Worm (Caenorhabditis elegans) whole organism, mixed stage, embryonic: Measurements from ENCODE around the gene atg-10.

Experiments
- ceh-39 ChIP-seq: fragments of 150-350 bp; optimal IDR thresholded peaks from 2 replicates; lab custom pipeline; 2014; ENCODE audit warnings: missing biosample characterization, missing genetic modification characterization
- nhr-237 ChIP-seq: fragments of 150-350 bp; optimal IDR thresholded peaks from 2 replicates; lab custom pipeline; 2014; ENCODE audit warnings: missing biosample characterization, missing genetic modification characterization
- nhr-28 ChIP-seq: fragments of 150-350 bp; optimal IDR thresholded peaks from 2 replicates; lab custom pipeline; 2014; ENCODE audit warnings: missing biosample characterization, missing genetic modification characterization
- nhr-76 ChIP-seq: sonication (generic microtip); optimal IDR thresholded peaks from 2 replicates; lab custom pipeline; 2017; ENCODE audit warnings: missing biosample characterization, missing genetic modification characterization
- unc-62 ChIP-seq: fragments of 150-350 bp; optimal IDR thresholded peaks from 2 replicates; lab custom pipeline; 2014; ENCODE audit warnings: missing biosample characterization, missing genetic modification reagents, missing genetic modification characterization

DNA sequence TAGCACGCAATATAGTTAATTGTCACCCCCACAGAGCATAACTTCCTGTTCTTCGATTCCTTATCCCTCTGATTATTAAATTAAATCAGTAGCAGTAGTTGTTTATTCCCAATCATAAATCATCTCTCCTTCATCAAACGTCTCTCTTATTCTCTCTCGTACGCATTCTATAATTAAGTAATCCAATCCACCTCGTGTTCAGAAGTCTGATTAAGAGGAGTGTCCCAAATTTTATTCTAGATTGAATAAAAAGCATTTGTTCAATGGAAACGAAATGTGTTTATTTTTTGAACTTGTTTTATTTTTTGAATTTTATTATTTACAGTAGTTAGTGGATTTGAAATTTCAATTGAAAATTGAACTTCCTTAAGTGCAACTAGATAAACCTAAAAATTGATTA, 47.6 kb upstream of the atg-10 start:
- TF ChIP-seq nhr-28 (no peak), nhr-76 (tag; lab: Kevin White, UChicago) (no peak), unc-62 (GFP tag; lab: Kevin White, UChicago) (no peak), nhr-237 (tag; lab: Kevin White, UChicago) (no peak), ceh-39 (tag; lab: Kevin White, UChicago) (no peak)
